Fruit fly (Drosophila melanogaster): ENCODE data around the gene Alp11.

Gene Alp11

dm6 chrX:15633313-15633727, 45.8 kb downstream of the Alp11 start, which contains the start of gene sog (continued):
- TF ChIP-seq CG18764 (GFP tag; optimal IDR thresholded peaks at IDR 0.05) (no peak), chm (GFP tag; IDR thresholded peaks at IDR 0.05) (peak; percentile 63; the same call in 1 of the 2 replicates), mirr (GFP tag; optimal IDR thresholded peaks at IDR 0.05) (no peak), CG11456 (GFP tag; IDR thresholded peaks at IDR 0.05) (0 out of 3 replicates have a peak, but pooled peaks have one; percentile 21), salm (tag; optimal IDR thresholded peaks at IDR 0.05) (no peak), CG8281 (tag; optimal IDR thresholded peaks at IDR 0.05) (no peak), Dll (GFP tag; IDR thresholded peaks at IDR 0.05; ENCODE audit: partially characterized antibody) (peak; percentile 33; the same call in 2 of the 4 replicates), CG13287 (GFP tag; IDR thresholded peaks at IDR 0.05; ENCODE audit: partially characterized antibody) (peak; percentile 61), CG3726 (GFP tag; IDR thresholded peaks at IDR 0.05) (no peak), CG7357 (GFP tag; IDR thresholded peaks at IDR 0.05) (no peak), CG14860 (GFP tag; IDR thresholded peaks at IDR 0.05; ENCODE audit: partially characterized antibody) (no peak), Atf3 (GFP tag; optimal IDR thresholded peaks at IDR 0.05) (no peak), Blimp-1 (GFP tag; optimal IDR thresholded peaks at IDR 0.05) (no peak), CG13894 (tag; optimal IDR thresholded peaks at IDR 0.05) (no peak), tin (GFP tag; optimal IDR thresholded peaks at IDR 0.05) (no peak), CTCF (GFP tag; optimal IDR thresholded peaks at IDR 0.05) (no peak), Ets65A (GFP tag) (no peak), CG15073 (GFP tag; optimal IDR thresholded peaks at IDR 0.05) (no peak), CG9876 (GFP tag; optimal IDR thresholded peaks at IDR 0.05) (no peak), wdn (GFP tag; IDR thresholded peaks at IDR 0.05) (no peak), CG4328 (GFP tag; optimal IDR thresholded peaks at IDR 0.05) (no peak), sens (GFP tag) (peak; percentile 54), Max (GFP tag; optimal IDR thresholded peaks at IDR 0.05) (no peak), Fer1 (GFP tag; optimal IDR thresholded peaks at IDR 0.05) (no peak), abd-A (tag; optimal IDR thresholded peaks at IDR 0.05) (no peak), Hr78 (GFP tag; optimal IDR thresholded peaks at IDR 0.05) (no peak), CG1792 (GFP tag; optimal IDR thresholded peaks at IDR 0.05) (no peak), crol (GFP tag; IDR thresholded peaks at IDR 0.05) (peak; percentile 90), jing (GFP tag; optimal IDR thresholded peaks at IDR 0.05) (no peak), Taf1 (GFP tag; IDR thresholded peaks at IDR 0.05) (no peak), CG18262 (tag; optimal IDR thresholded peaks at IDR 0.05) (no peak), ab (GFP tag; optimal IDR thresholded peaks at IDR 0.05) (no peak), E2f2 (GFP tag; IDR thresholded peaks at IDR 0.05) (peak; percentile 72), Sox100B (GFP tag; optimal IDR thresholded peaks at IDR 0.05) (no peak), CG30431 (GFP tag; optimal IDR thresholded peaks at IDR 0.05) (no peak), CG10209 (GFP tag; optimal IDR thresholded peaks at IDR 0.05) (no peak), Ssrp (tag; optimal IDR thresholded peaks at IDR 0.05) (no peak), CG32767 (GFP tag; IDR thresholded peaks at IDR 0.05) (no peak), CG16779 (GFP tag; IDR thresholded peaks at IDR 0.05) (no peak), CG12769 (tag; optimal IDR thresholded peaks at IDR 0.05) (peak; percentile 79), H15 (GFP tag; IDR thresholded peaks at IDR 0.05) (no peak), CG13624 (GFP tag; optimal IDR thresholded peaks at IDR 0.05) (no peak), repo (GFP tag; optimal IDR thresholded peaks at IDR 0.05) (no peak), onecut (GFP tag; IDR thresholded peaks at IDR 0.05) (0 out of 2 replicates have a peak, but pooled peaks have one; percentile 6), stwl (tag; optimal IDR thresholded peaks at IDR 0.05) (no peak), CG14441 (GFP tag; IDR thresholded peaks at IDR 0.05) (no peak), ro (GFP tag; IDR thresholded peaks at IDR 0.05) (no peak), HLH3B (GFP tag; IDR thresholded peaks at IDR 0.05) (peak; percentile 14; the same call in 1 of the 2 replicates), CkIIα-i1 (GFP tag; IDR thresholded peaks at IDR 0.05) (no peak), chinmo (GFP tag; IDR thresholded peaks at IDR 0.05; ENCODE audit: partially characterized antibody) (peak; percentile 66; the same call in 1 of the 4 replicates), CG18619 (GFP tag; optimal IDR thresholded peaks at IDR 0.05) (no peak), sisA (GFP tag; IDR thresholded peaks at IDR 0.05) (no peak)

Measured in whole organism, embryonic.